Fruit fly (Drosophila melanogaster): ENCODE results near the gene FASN1.
A peak's percentile ranks its signal among the peaks of the same experiment; 100 is the strongest.

The FASN1 gene

dm6 chr2L:3056448-3056790, at the start of gene FASN1:
Gene FASN1, plus strand, starts transcription at chr2L:3056598.
- TF ChIP-seq zfh1 (GFP tag; IDR thresholded peaks at IDR 0.05) (peak; percentile 34; the same call in 1 of the 3 replicates), CG10543 (GFP tag; optimal IDR thresholded peaks at IDR 0.05) (peak; percentile 69), CG1529 (GFP tag; optimal IDR thresholded peaks at IDR 0.05) (no peak), CG1792 (GFP tag; optimal IDR thresholded peaks at IDR 0.05) (no peak), Drgx (GFP tag; IDR thresholded peaks at IDR 0.05) (peak; percentile 36; the same call in 1 of the 2 replicates), Opbp (GFP tag; IDR thresholded peaks at IDR 0.05; ENCODE audit: partially characterized antibody) (0 out of 3 replicates have a peak, but pooled peaks have one; percentile 22), gem (tag; optimal IDR thresholded peaks at IDR 0.05) (no peak), gro (GFP tag; optimal IDR thresholded peaks at IDR 0.05) (peak; percentile 59), CG30020 (tag; optimal IDR thresholded peaks at IDR 0.05) (no peak), ash1 (GFP tag; optimal IDR thresholded peaks at IDR 0.05) (peak; percentile 7), CG14441 (GFP tag; IDR thresholded peaks at IDR 0.05) (0 out of 2 replicates have a peak, but pooled peaks have one; percentile 12), CG12155 (GFP tag; optimal IDR thresholded peaks at IDR 0.05) (no peak), CG3163 (GFP tag; optimal IDR thresholded peaks at IDR 0.05) (no peak), crc (GFP tag; optimal IDR thresholded peaks at IDR 0.05) (no peak), mirr (GFP tag; optimal IDR thresholded peaks at IDR 0.05) (peak; percentile 62), CG1602 (GFP tag; optimal IDR thresholded peaks at IDR 0.05) (no peak), Deaf1 (tag; optimal IDR thresholded peaks at IDR 0.05) (peak; percentile 11), CG12659 (GFP tag; optimal IDR thresholded peaks at IDR 0.05) (no peak), CG17359 (tag; optimal IDR thresholded peaks at IDR 0.05) (no peak), ems (GFP tag; optimal IDR thresholded peaks at IDR 0.05) (no peak), cwo (GFP tag; optimal IDR thresholded peaks at IDR 0.05) (no peak), HHEX (GFP tag; optimal IDR thresholded peaks at IDR 0.05) (peak; percentile 14), MTF-1 (GFP tag; optimal IDR thresholded peaks at IDR 0.05; ENCODE audit: borderline replicate concordance) (peak; percentile 25), kah (GFP tag; optimal IDR thresholded peaks at IDR 0.05) (no peak), Myb (GFP tag; optimal IDR thresholded peaks at IDR 0.05) (peak; percentile 31), CG31441 (GFP tag; IDR thresholded peaks at IDR 0.05) (peak; percentile 5; the same call in 1 of the 2 replicates), Jarid2 (GFP tag; optimal IDR thresholded peaks at IDR 0.05) (peak; percentile 80), Blimp-1 (GFP tag; optimal IDR thresholded peaks at IDR 0.05) (no peak), ara (GFP tag; IDR thresholded peaks at IDR 0.05) (peak; percentile 3; the same call in 1 of the 2 replicates), Hmr (GFP tag; optimal IDR thresholded peaks at IDR 0.05) (peak; percentile 30), ro (GFP tag; IDR thresholded peaks at IDR 0.05) (peak; percentile 2; the same call in 1 of the 2 replicates), Bgb (GFP tag; IDR thresholded peaks at IDR 0.05; ENCODE audit: partially characterized antibody) (peak; percentile 61; the same call in 1 of the 2 replicates), NC2α (GFP tag; optimal IDR thresholded peaks at IDR 0.05) (peak; percentile 11), CG6689 (GFP tag; IDR thresholded peaks at IDR 0.05) (no peak), hth (optimal IDR thresholded peaks at IDR 0.05) (no peak), NFAT (GFP tag; IDR thresholded peaks at IDR 0.05) (no peak), nom (GFP tag; optimal IDR thresholded peaks at IDR 0.05) (peak; percentile 61), otp (GFP tag; IDR thresholded peaks at IDR 0.05) (0 out of 3 replicates have a peak, but pooled peaks have one; percentile 20), CG13287 (GFP tag; IDR thresholded peaks at IDR 0.05; ENCODE audit: partially characterized antibody) (peak; percentile 33), Atf6 (GFP tag; IDR thresholded peaks at IDR 0.05) (peak; percentile 25; the same call in 1 of the 2 replicates), nerfin-1 (tag; optimal IDR thresholded peaks at IDR 0.05) (peak; percentile 12), CG14860 (GFP tag; IDR thresholded peaks at IDR 0.05; ENCODE audit: partially characterized antibody) (0 out of 3 replicates have a peak, but pooled peaks have one; percentile 36), CG13624 (GFP tag; optimal IDR thresholded peaks at IDR 0.05) (peak; percentile 28), CG34422 (GFP tag; IDR thresholded peaks at IDR 0.05) (peak; percentile 60; the same call in 1 of the 3 replicates), pfk (GFP tag; optimal IDR thresholded peaks at IDR 0.05) (peak; percentile 33), Sin3A (optimal IDR thresholded peaks at IDR 0.05) (no peak), CG4328 (GFP tag; optimal IDR thresholded peaks at IDR 0.05) (peak; percentile 40), CG11398 (GFP tag; optimal IDR thresholded peaks at IDR 0.05) (peak; percentile 27), eyg (GFP tag; optimal IDR thresholded peaks at IDR 0.05) (no peak), gce (GFP tag; IDR thresholded peaks at IDR 0.05) (peak; percentile 51; the same call in 1 of the 3 replicates), CG2120 (GFP tag; optimal IDR thresholded peaks at IDR 0.05) (no peak)
